Fruit fly (Drosophila melanogaster) whole organism, embryonic: ENCODE results near the gene Hacd2.

Experiments
- Atf-2 ChIP-seq: fragments of 200-800 bp; sonication (Bioruptor generic); optimal IDR thresholded peaks from 2 replicates; lab custom pipeline; 2016; ENCODE audit warnings: missing biosample characterization, missing genetic modification characterization
- Atf3 ChIP-seq: fragments of 200-800 bp; sonication (Bioruptor generic); optimal IDR thresholded peaks from 3 replicates; lab custom pipeline; 2016; ENCODE audit warnings: missing biosample characterization, missing genetic modification characterization
- BEAF-32 ChIP-seq: fragments of 200-800 bp; sonication (Bioruptor generic); optimal IDR thresholded peaks from 3 replicates; lab custom pipeline; 2017; ENCODE audit warnings: missing biosample characterization, missing genetic modification characterization, mild to moderate bottlenecking, moderate library complexity, missing genetic modification reagents
- Bgb ChIP-seq: fragments of 200-800 bp; sonication (Bioruptor generic); IDR thresholded peaks from 2 replicates; pipeline ENCODE4 v1.3.6; 2022; ENCODE audit warnings: missing biosample characterization, missing genetic modification characterization; ENCODE audit not compliant: partially characterized antibody
- Blimp-1 ChIP-seq: fragments of 200-800 bp; sonication (Bioruptor generic); optimal IDR thresholded peaks from 3 replicates; lab custom pipeline; 2018; ENCODE audit warnings: missing biosample characterization, missing genetic modification characterization, mild to moderate bottlenecking, moderate library complexity, missing genetic modification reagents
- CG1024 ChIP-seq: fragments of 200-800 bp; sonication (Bioruptor generic); IDR thresholded peaks from 2 replicates; pipeline ENCODE4 v1.3.6; 2022; ENCODE audit warnings: missing biosample characterization, missing genetic modification characterization
- CG11093 ChIP-seq: fragments of 200-800 bp; sonication (Bioruptor generic); IDR thresholded peaks from 3 replicates; pipeline ENCODE4 v1.3.6; 2022; ENCODE audit warnings: missing biosample characterization, missing genetic modification characterization
- CG11696 ChIP-seq: fragments of 200-800 bp; sonication (Bioruptor generic); IDR thresholded peaks from 2 replicates; pipeline ENCODE4 v1.3.6; 2022; ENCODE audit warnings: missing biosample characterization, missing genetic modification characterization
- CG13424 ChIP-seq: fragments of 200-800 bp; sonication (Bioruptor generic); optimal IDR thresholded peaks from 2 replicates; lab custom pipeline; 2019; ENCODE audit warnings: missing biosample characterization, mild to moderate bottlenecking, missing genetic modification characterization, moderate library complexity
- CG14014 ChIP-seq: fragments of 200-800 bp; sonication (Bioruptor generic); IDR thresholded peaks from 2 replicates; pipeline ENCODE4 v1.3.6; 2022; ENCODE audit warnings: missing biosample characterization, missing genetic modification characterization
- CG14860 ChIP-seq: fragments of 200-800 bp; sonication (Bioruptor generic); IDR thresholded peaks from 3 replicates; pipeline ENCODE4 v1.3.6; 2022; ENCODE audit warnings: missing biosample characterization, missing genetic modification characterization; ENCODE audit not compliant: partially characterized antibody
- CG18262 ChIP-seq: fragments of 200-800 bp; optimal IDR thresholded peaks from 3 replicates; lab custom pipeline; 2019; ENCODE audit warnings: missing biosample characterization, mild to moderate bottlenecking, missing genetic modification characterization, moderate library complexity
- CG2116 ChIP-seq: fragments of 200-800 bp; sonication (Bioruptor generic); optimal IDR thresholded peaks from 3 replicates; lab custom pipeline; 2018; ENCODE audit warnings: missing biosample characterization, mild to moderate bottlenecking, missing genetic modification characterization
- CG2889 ChIP-seq: fragments of 200-800 bp; sonication (Bioruptor generic); IDR thresholded peaks from 3 replicates; pipeline ENCODE4 v1.3.6; 2022; ENCODE audit warnings: missing biosample characterization, missing genetic modification characterization
- CG32532 ChIP-seq: fragments of 200-800 bp; sonication (Bioruptor generic); IDR thresholded peaks from 2 replicates; pipeline ENCODE4 v1.3.6; 2022; ENCODE audit warnings: missing biosample characterization, missing genetic modification characterization
- CG33557 ChIP-seq: fragments of 200-800 bp; sonication (Bioruptor generic); optimal IDR thresholded peaks from 2 replicates; lab custom pipeline; 2019; ENCODE audit warnings: missing biosample characterization, mild to moderate bottlenecking, missing genetic modification characterization, moderate library complexity
- CG4282 ChIP-seq: fragments of 200-800 bp; sonication (Bioruptor generic); optimal IDR thresholded peaks from 2 replicates; lab custom pipeline; 2016; ENCODE audit warnings: missing biosample characterization, missing genetic modification characterization
- CG7745 ChIP-seq: fragments of 200-800 bp; sonication (Bioruptor generic); optimal IDR thresholded peaks from 2 replicates; lab custom pipeline; 2018; ENCODE audit warnings: missing biosample characterization, mild to moderate bottlenecking, missing genetic modification characterization, moderate library complexity
- CG7786 ChIP-seq: fragments of 200-800 bp; sonication (Bioruptor generic); optimal IDR thresholded peaks from 2 replicates; lab custom pipeline; 2016; ENCODE audit warnings: missing biosample characterization, missing genetic modification characterization
- CG9817 ChIP-seq: fragments of 200-800 bp; sonication (Bioruptor generic); optimal IDR thresholded peaks from 2 replicates; lab custom pipeline; 2018; ENCODE audit warnings: missing biosample characterization, mild to moderate bottlenecking, missing genetic modification characterization, moderate library complexity
- CHES-1-like ChIP-seq: fragments of 200-800 bp; sonication (Bioruptor generic); optimal IDR thresholded peaks from 2 replicates; lab custom pipeline; 2016; ENCODE audit warnings: missing biosample characterization, missing genetic modification characterization
- Dad ChIP-seq: fragments of 200-800 bp; sonication (Bioruptor generic); optimal IDR thresholded peaks from 3 replicates; lab custom pipeline; 2016; ENCODE audit warnings: missing biosample characterization, missing genetic modification characterization
- Dek ChIP-seq: fragments of 200-800 bp; sonication (Bioruptor generic); optimal IDR thresholded peaks from 3 replicates; lab custom pipeline; 2019; ENCODE audit warnings: missing biosample characterization, mild to moderate bottlenecking, missing genetic modification characterization, moderate library complexity
- Dll ChIP-seq: fragments of 200-800 bp; sonication (Bioruptor generic); IDR thresholded peaks from 4 replicates; pipeline ENCODE4 v1.3.6; 2022; ENCODE audit warnings: missing biosample characterization, missing genetic modification characterization; ENCODE audit not compliant: partially characterized antibody
- Doc3 ChIP-seq: fragments of 200-800 bp; sonication (Bioruptor generic); IDR thresholded peaks from 3 replicates; pipeline ENCODE4 v1.3.6; 2022; ENCODE audit warnings: missing biosample characterization, missing genetic modification characterization; ENCODE audit not compliant: partially characterized antibody
- Ets65A ChIP-seq: fragments of 200-800 bp; sonication (Bioruptor generic); peaks from one replicate; lab custom pipeline; 2016; ENCODE audit warnings: missing biosample characterization, missing genetic modification characterization
- Fer3 ChIP-seq: fragments of 200-800 bp; sonication (Bioruptor generic); optimal IDR thresholded peaks from 2 replicates; lab custom pipeline; 2018; ENCODE audit warnings: missing biosample characterization, mild to moderate bottlenecking, missing genetic modification characterization, moderate library complexity
- GATAe ChIP-seq: fragments of 200-800 bp; sonication (Bioruptor generic); conservative IDR thresholded peaks from 2 replicates; pipeline ENCODE4 v1.3.6; 2022; ENCODE audit warnings: missing biosample characterization, missing genetic modification characterization
- Gug ChIP-seq: fragments of 200-800 bp; sonication (Bioruptor generic); IDR thresholded peaks from 4 replicates; pipeline ENCODE4 v1.3.6; 2022; ENCODE audit warnings: missing biosample characterization, missing genetic modification characterization
- Hand ChIP-seq: fragments of 200-800 bp; sonication (Bioruptor generic); optimal IDR thresholded peaks from 2 replicates; lab custom pipeline; 2017; ENCODE audit warnings: mild to moderate bottlenecking, missing biosample characterization, missing genetic modification reagents, missing genetic modification characterization
- Lpt ChIP-seq: fragments of >200 bp; optimal IDR thresholded peaks from 2 replicates; lab custom pipeline; 2018; ENCODE audit warnings: missing biosample characterization, missing genetic modification characterization
- MTF-1 ChIP-seq: fragments of 200-800 bp; sonication (Bioruptor generic); optimal IDR thresholded peaks from 2 replicates; lab custom pipeline; 2018; ENCODE audit warnings: missing biosample characterization, mild to moderate bottlenecking, missing genetic modification characterization, borderline replicate concordance
- ac ChIP-seq: fragments of 200-800 bp; sonication (Bioruptor generic); optimal IDR thresholded peaks from 3 replicates; lab custom pipeline; 2017; ENCODE audit warnings: missing biosample characterization, mild to moderate bottlenecking, missing genetic modification characterization
- ato ChIP-seq: fragments of 200-800 bp; sonication (Bioruptor generic); IDR thresholded peaks from 2 replicates; pipeline ENCODE4 v1.3.6; 2022; ENCODE audit warnings: missing biosample characterization, missing genetic modification characterization; ENCODE audit not compliant: partially characterized antibody
- bcd ChIP-seq: fragments of 200-800 bp; sonication (Bioruptor generic); optimal IDR thresholded peaks from 2 replicates; lab custom pipeline; 2017; ENCODE audit warnings: missing biosample characterization, mild to moderate bottlenecking, missing genetic modification characterization
- br ChIP-seq: fragments of >200 bp; optimal IDR thresholded peaks from 2 replicates; lab custom pipeline; 2017
- chinmo ChIP-seq: fragments of 200-800 bp; sonication (Bioruptor generic); IDR thresholded peaks from 4 replicates; pipeline ENCODE4 v1.3.6; 2022; ENCODE audit warnings: missing biosample characterization, missing genetic modification characterization; ENCODE audit not compliant: partially characterized antibody
- crol ChIP-seq: fragments of 200-800 bp; sonication (Bioruptor generic); IDR thresholded peaks from 2 replicates; pipeline ENCODE4 v1.3.6; 2022; ENCODE audit warnings: missing biosample characterization, missing genetic modification characterization
- dmrt99B ChIP-seq: fragments of 200-800 bp; sonication (Bioruptor generic); optimal IDR thresholded peaks from 2 replicates; lab custom pipeline; 2018; ENCODE audit warnings: missing biosample characterization, mild to moderate bottlenecking, missing genetic modification characterization, moderate library complexity
- hbn ChIP-seq: fragments of 200-800 bp; sonication (Bioruptor generic); IDR thresholded peaks from 2 replicates; pipeline ENCODE4 v1.3.6; 2022; ENCODE audit warnings: missing biosample characterization, missing genetic modification characterization; ENCODE audit not compliant: partially characterized antibody
- ken ChIP-seq: fragments of 200-800 bp; sonication (Bioruptor generic); IDR thresholded peaks from 3 replicates; pipeline ENCODE4 v1.3.6; 2022; ENCODE audit warnings: missing biosample characterization, missing genetic modification characterization
- lmd ChIP-seq: fragments of 200-800 bp; sonication (Bioruptor generic); IDR thresholded peaks from 2 replicates; pipeline ENCODE4 v1.3.6; 2022; ENCODE audit warnings: missing biosample characterization, missing genetic modification characterization
- lola ChIP-seq, 3 experiments: fragments of >200 bp in 2 of 3; fragments of 200-800 bp in 1 of 3; sonication (Bioruptor generic) in 1 of 3; optimal IDR thresholded peaks; 2 replicates each; lab custom pipeline; 2017 to 2019; ENCODE audit warnings: missing biosample characterization in 3 of 3, missing genetic modification characterization in 3 of 3, mild to moderate bottlenecking in 1 of 3, moderate library complexity in 1 of 3
- mld ChIP-seq: fragments of 200-800 bp; sonication (Bioruptor generic); IDR thresholded peaks from 3 replicates; pipeline ENCODE4 v1.3.6; 2022; ENCODE audit warnings: missing biosample characterization, missing genetic modification characterization; ENCODE audit not compliant: partially characterized antibody
- oc ChIP-seq: fragments of 200-800 bp; sonication (Bioruptor generic); optimal IDR thresholded peaks from 2 replicates; lab custom pipeline; 2018; ENCODE audit warnings: missing biosample characterization, mild to moderate bottlenecking, missing genetic modification characterization, moderate library complexity
- otp ChIP-seq: fragments of 200-800 bp; sonication (Bioruptor generic); IDR thresholded peaks from 3 replicates; pipeline ENCODE4, ENCODE4 v1.3.6; 2022; ENCODE audit warnings: missing biosample characterization, missing genetic modification characterization
- tll ChIP-seq, 2 experiments: fragments of 200-800 bp in 1 of 2; fragments of >200 bp in 1 of 2; sonication (Bioruptor generic) in 1 of 2; optimal IDR thresholded peaks; 2 replicates each; lab custom pipeline; 2017 to 2019; ENCODE audit warnings: missing biosample characterization in 2 of 2, missing genetic modification characterization in 2 of 2, mild to moderate bottlenecking in 1 of 2, moderate library complexity in 1 of 2
- wek ChIP-seq: fragments of 200-800 bp; sonication (Bioruptor generic); optimal IDR thresholded peaks from 3 replicates; lab custom pipeline; 2018; ENCODE audit warnings: missing biosample characterization, mild to moderate bottlenecking, missing genetic modification characterization, moderate library complexity
- zfh2 ChIP-seq: fragments of 200-800 bp; sonication (Bioruptor generic); optimal IDR thresholded peaks from 2 replicates; lab custom pipeline; 2016; ENCODE audit warnings: missing biosample characterization, missing genetic modification characterization

Hacd2 gene

DNA sequence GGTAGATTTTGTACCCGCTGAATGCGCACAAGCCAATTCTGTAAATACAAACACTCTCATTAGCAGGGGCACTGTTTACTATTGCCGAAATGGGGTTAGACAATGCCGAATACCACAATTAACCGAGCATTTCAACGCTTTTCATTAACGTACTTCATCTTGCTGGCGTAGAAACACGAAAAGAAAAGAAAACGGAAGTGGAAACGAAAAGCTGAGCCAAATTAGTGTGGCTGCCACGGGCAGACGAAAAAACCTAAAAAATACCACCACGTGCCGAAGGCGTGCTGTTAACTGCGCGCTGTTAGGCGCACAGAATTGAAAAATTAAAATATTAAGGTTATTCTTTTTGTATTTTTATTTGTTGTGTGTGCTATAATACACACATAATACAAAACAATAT lies 50.5 kb downstream of the Hacd2 start, which contains the start of gene RpL24 (continued):
- peak; percentile 97 for TF ChIP-seq MTF-1 (GFP tag; lab: Kevin White, UChicago)
- peak; percentile 27; the same call in 2 of the 4 replicates for TF ChIP-seq Gug (GFP tag; lab: Robert Waterston, UW)
- TF ChIP-seq Blimp-1 (GFP tag; lab: Kevin White, UChicago) = peak; percentile 67
- peak; percentile 80 for TF ChIP-seq dmrt99B (tag; lab: Kevin White, UChicago)
- peak; percentile 71 for TF ChIP-seq CG4282 (GFP tag; lab: Kevin White, UChicago)
- peak; percentile 98 for TF ChIP-seq wek (GFP tag; lab: Kevin White, UChicago)
- no peak for TF ChIP-seq hbn (GFP tag; lab: Robert Waterston, UW)
- TF ChIP-seq GATAe = peak; percentile 60; the same call in 1 of the 2 replicates
- TF ChIP-seq lmd (GFP tag; lab: Robert Waterston, UW) = peak; percentile 57; the same call in 1 of the 2 replicates
- TF ChIP-seq otp (GFP tag; lab: Robert Waterston, UW) = peak; percentile 95
- peak; percentile 53; the same call in 1 of the 3 replicates for TF ChIP-seq CG2889
- no peak for TF ChIP-seq CG14860 (GFP tag; lab: Robert Waterston, UW)
- no peak for TF ChIP-seq Lpt
- TF ChIP-seq Fer3 = peak; percentile 93
- TF ChIP-seq mld (GFP tag; lab: Robert Waterston, UW) = no peak
- peak; percentile 74 for TF ChIP-seq Dek (tag; lab: Kevin White, UChicago)
- TF ChIP-seq Atf-2 (GFP tag; lab: Kevin White, UChicago) = peak; percentile 83
- TF ChIP-seq CG33557 = peak; percentile 83
- peak; percentile 92 for TF ChIP-seq Dad (GFP tag; lab: Kevin White, UChicago)
- TF ChIP-seq CG2116 (GFP tag; lab: Kevin White, UChicago) = peak; percentile 84
- no peak for TF ChIP-seq Doc3 (GFP tag; lab: Robert Waterston, UW)
- TF ChIP-seq oc (tag; lab: Kevin White, UChicago) = peak; percentile 68
- no peak for TF ChIP-seq chinmo (GFP tag; lab: Robert Waterston, UW)
- TF ChIP-seq CG13424 (tag; lab: Kevin White, UChicago) = peak; percentile 75
- TF ChIP-seq ken (GFP tag; lab: Robert Waterston, UW) = peak; percentile 90
- peak; percentile 50 for TF ChIP-seq crol (GFP tag; lab: Robert Waterston, UW)
- peak; percentile 77 for TF ChIP-seq CG11696 (GFP tag; lab: Robert Waterston, UW)
- TF ChIP-seq CG14014 = peak; percentile 89
- TF ChIP-seq zfh2 = peak; percentile 69
- peak; percentile 85 for TF ChIP-seq CHES-1-like (GFP tag; lab: Kevin White, UChicago)
- peak; percentile 56 for TF ChIP-seq CG7786 (GFP tag; lab: Kevin White, UChicago)
- peak in 1 of 2 experiments; percentile 17 for TF ChIP-seq tll (GFP tag; optimal IDR thresholded peaks at IDR 0.05; lab: Kevin White, UChicago)
- no peak for TF ChIP-seq br (lab: Kevin White, UChicago)
- TF ChIP-seq Hand (GFP tag; lab: Kevin White, UChicago) = peak; percentile 88
- peak; percentile 36 for TF ChIP-seq BEAF-32 (GFP tag; lab: Kevin White, UChicago)
- peak; percentile 95 for TF ChIP-seq bcd (GFP tag; lab: Kevin White, UChicago)
- TF ChIP-seq CG7745 = peak; percentile 40
- no peak for TF ChIP-seq Dll (GFP tag; lab: Robert Waterston, UW)
- TF ChIP-seq CG11093 (GFP tag; lab: Robert Waterston, UW) = no peak; the same call in 2 of the 3 replicates
- TF ChIP-seq lola (GFP tag; optimal IDR thresholded peaks at IDR 0.05; lab: Kevin White, UChicago) = peak in 1 of 3 experiments; percentile 56
- TF ChIP-seq Bgb = peak; percentile 29; the same call in 1 of the 2 replicates
- TF ChIP-seq CG9817 (tag; lab: Kevin White, UChicago) = peak; percentile 84
- TF ChIP-seq CG18262 = peak; percentile 82
- peak; percentile 99 for TF ChIP-seq Ets65A (GFP tag; lab: Kevin White, UChicago)
- TF ChIP-seq CG32532 = peak; percentile 94
- TF ChIP-seq ato (GFP tag; lab: Robert Waterston, UW) = peak; percentile 36; the same call in 1 of the 2 replicates
- TF ChIP-seq ac (GFP tag; lab: Kevin White, UChicago) = peak; percentile 92
- TF ChIP-seq Atf3 (GFP tag; lab: Kevin White, UChicago) = peak; percentile 72
- TF ChIP-seq CG1024 (GFP tag; lab: Robert Waterston, UW) = peak; percentile 77
